Worm (Caenorhabditis elegans) whole organism, L2 larva: ENCODE data around the gene C44B7.7.

ENCODE experiments used
- C34F6.9 ChIP-seq: fragments of 150-350 bp; optimal IDR thresholded peaks from 2 replicates; lab custom pipeline; 2014; ENCODE audit warnings: missing biosample characterization, missing genetic modification characterization
- F13H6.1 ChIP-seq: sonication (generic microtip); optimal IDR thresholded peaks from 2 replicates; lab custom pipeline; 2016; ENCODE audit warnings: missing genetic modification characterization, missing compliant biosample characterization
- R02D3.7 ChIP-seq: fragments of 150-350 bp; optimal IDR thresholded peaks from 2 replicates; lab custom pipeline; 2014; ENCODE audit warnings: missing biosample characterization, missing genetic modification characterization
- Y55F3AM.14 ChIP-seq: fragments of 200-800 bp; sonication (Bioruptor generic); optimal IDR thresholded peaks from 2 replicates; lab custom pipeline; 2018; ENCODE audit warnings: mild to moderate bottlenecking, missing genetic modification characterization, missing compliant biosample characterization
- ZK546.5 ChIP-seq: sonication (generic microtip); optimal IDR thresholded peaks from 2 replicates; lab custom pipeline; 2017; ENCODE audit warnings: missing biosample characterization, missing genetic modification characterization
- alr-1 ChIP-seq: fragments of 150-350 bp; optimal IDR thresholded peaks from 2 replicates; lab custom pipeline; 2014; ENCODE audit warnings: missing biosample characterization, missing genetic modification characterization
- aly-2 ChIP-seq: fragments of 150-350 bp; optimal IDR thresholded peaks from 2 replicates; lab custom pipeline; 2014; ENCODE audit warnings: missing biosample characterization, missing genetic modification characterization
- ama-1 ChIP-seq: fragments of 150-350 bp; optimal IDR thresholded peaks from 2 replicates; lab custom pipeline; 2018; ENCODE audit warnings: inconsistent platforms
- blmp-1 ChIP-seq: sonication (generic microtip); optimal IDR thresholded peaks from 2 replicates; lab custom pipeline; 2017; ENCODE audit warnings: missing genetic modification characterization, mild to moderate bottlenecking, missing compliant biosample characterization, antibody characterized with exemption, moderate library complexity; ENCODE audit not compliant: insufficient read depth
- ceh-16 ChIP-seq: fragments of 150-350 bp; optimal IDR thresholded peaks from 2 replicates; lab custom pipeline; 2014; ENCODE audit warnings: missing biosample characterization, missing genetic modification characterization
- ceh-82 ChIP-seq: fragments of 150-350 bp; optimal IDR thresholded peaks from 2 replicates; lab custom pipeline; 2014; ENCODE audit warnings: missing biosample characterization, missing genetic modification characterization
- crh-2 ChIP-seq: sonication (generic microtip); optimal IDR thresholded peaks from 2 replicates; lab custom pipeline; 2017; ENCODE audit warnings: missing biosample characterization, missing genetic modification characterization
- dmd-4 ChIP-seq: sonication (generic microtip); optimal IDR thresholded peaks from 2 replicates; lab custom pipeline; 2017; ENCODE audit warnings: missing biosample characterization, missing genetic modification characterization
- egl-27 ChIP-seq: sonication (generic microtip); optimal IDR thresholded peaks from 3 replicates; lab custom pipeline; 2017; ENCODE audit warnings: missing biosample characterization, missing genetic modification reagents, missing genetic modification characterization
- elt-1 ChIP-seq: fragments of 150-350 bp; optimal IDR thresholded peaks from 2 replicates; lab custom pipeline; 2014; ENCODE audit warnings: missing biosample characterization, missing genetic modification characterization
- elt-3 ChIP-seq: sonication (generic microtip); optimal IDR thresholded peaks from 2 replicates; lab custom pipeline; 2017; ENCODE audit warnings: missing biosample characterization, missing genetic modification characterization
- fos-1 ChIP-seq: fragments of 150-350 bp; optimal IDR thresholded peaks from 2 replicates; lab custom pipeline; 2014; ENCODE audit warnings: missing biosample characterization, missing genetic modification characterization
- gmeb-1 ChIP-seq: fragments of 150-350 bp; optimal IDR thresholded peaks from 2 replicates; lab custom pipeline; 2014; ENCODE audit warnings: missing biosample characterization, missing genetic modification characterization
- lin-11 ChIP-seq: fragments of 150-350 bp; sonication (generic microtip); optimal IDR thresholded peaks from 2 replicates; lab custom pipeline; 2014; ENCODE audit warnings: missing biosample characterization, missing genetic modification characterization, inconsistent platforms, mixed read lengths
- lin-13 ChIP-seq: fragments of 150-350 bp; optimal IDR thresholded peaks from 2 replicates; lab custom pipeline; 2014; ENCODE audit warnings: missing biosample characterization, missing genetic modification reagents, missing genetic modification characterization
- lin-39 ChIP-seq: fragments of 150-350 bp; optimal IDR thresholded peaks from 2 replicates; lab custom pipeline; 2014; ENCODE audit warnings: missing biosample characterization, missing genetic modification reagents, missing genetic modification characterization
- lsy-2 ChIP-seq, 2 experiments: fragments of 150-350 bp in 1 of 2; sonication (generic microtip) in 1 of 2; optimal IDR thresholded peaks; 2 replicates each; lab custom pipeline; 2014 to 2017; ENCODE audit warnings: missing biosample characterization in 2 of 2, missing genetic modification characterization in 2 of 2
- mab-5 ChIP-seq: fragments of 150-350 bp; optimal IDR thresholded peaks from 2 replicates; lab custom pipeline; 2014; ENCODE audit warnings: missing biosample characterization, missing genetic modification characterization
- mbf-1 ChIP-seq: sonication (generic microtip); optimal IDR thresholded peaks from 2 replicates; lab custom pipeline; 2017; ENCODE audit warnings: missing biosample characterization, missing genetic modification characterization
- mdl-1 ChIP-seq, 2 experiments: fragments of 150-350 bp in 1 of 2; sonication (generic microtip) in 1 of 2; optimal IDR thresholded peaks; 2 replicates each; lab custom pipeline; 2017; ENCODE audit warnings: missing biosample characterization in 2 of 2, missing genetic modification characterization in 2 of 2
- nhr-10 ChIP-seq: sonication (generic microtip); optimal IDR thresholded peaks from 2 replicates; lab custom pipeline; 2017; ENCODE audit warnings: missing biosample characterization, missing genetic modification characterization
- nhr-11 ChIP-seq: fragments of 150-350 bp; optimal IDR thresholded peaks from 2 replicates; lab custom pipeline; 2014; ENCODE audit warnings: missing biosample characterization, missing genetic modification characterization
- nhr-12 ChIP-seq: fragments of 150-350 bp; optimal IDR thresholded peaks from 2 replicates; lab custom pipeline; 2014; ENCODE audit warnings: missing biosample characterization, missing genetic modification characterization
- nhr-129 ChIP-seq: fragments of 150-350 bp; optimal IDR thresholded peaks from 2 replicates; lab custom pipeline; 2014; ENCODE audit warnings: missing biosample characterization, missing genetic modification characterization
- nhr-21 ChIP-seq: fragments of 150-350 bp; optimal IDR thresholded peaks from 2 replicates; lab custom pipeline; 2014; ENCODE audit warnings: missing biosample characterization, missing genetic modification characterization
- nhr-23 ChIP-seq: fragments of 150-350 bp; optimal IDR thresholded peaks from 2 replicates; lab custom pipeline; 2014; ENCODE audit warnings: missing biosample characterization, missing genetic modification reagents, missing genetic modification characterization
- nhr-237 ChIP-seq: fragments of 150-350 bp; optimal IDR thresholded peaks from 2 replicates; lab custom pipeline; 2014; ENCODE audit warnings: missing biosample characterization, missing genetic modification characterization
- nhr-25 ChIP-seq: fragments of 150-350 bp; sonication (generic microtip); optimal IDR thresholded peaks from 3 replicates; lab custom pipeline; 2014; ENCODE audit warnings: missing biosample characterization, missing genetic modification characterization
- nhr-6 ChIP-seq: fragments of 150-350 bp; optimal IDR thresholded peaks from 2 replicates; lab custom pipeline; 2014; ENCODE audit warnings: missing biosample characterization, missing genetic modification characterization
- nhr-77 ChIP-seq: fragments of 150-350 bp; optimal IDR thresholded peaks from 2 replicates; lab custom pipeline; 2014; ENCODE audit warnings: missing biosample characterization, missing genetic modification characterization
- peb-1 ChIP-seq: fragments of 150-350 bp; optimal IDR thresholded peaks from 2 replicates; lab custom pipeline; 2014; ENCODE audit warnings: missing biosample characterization, missing genetic modification characterization
- sem-4 ChIP-seq: fragments of 150-350 bp; optimal IDR thresholded peaks from 2 replicates; lab custom pipeline; 2014; ENCODE audit warnings: missing biosample characterization, missing genetic modification reagents, missing genetic modification characterization
- skn-1 ChIP-seq: sonication (generic microtip); optimal IDR thresholded peaks from 2 replicates; lab custom pipeline; 2017; ENCODE audit warnings: missing biosample characterization, missing genetic modification characterization
- sma-3 ChIP-seq: sonication (generic microtip); optimal IDR thresholded peaks from 2 replicates; lab custom pipeline; 2016; ENCODE audit warnings: missing genetic modification reagents, missing genetic modification characterization, missing compliant biosample characterization
- sma-9 ChIP-seq, 2 experiments: fragments of 150-350 bp in 1 of 2; sonication (generic microtip) in 1 of 2; optimal IDR thresholded peaks; 2 replicates each; lab custom pipeline; 2014 to 2016; ENCODE audit warnings: missing genetic modification characterization in 2 of 2, mild to moderate bottlenecking in 1 of 2, missing biosample characterization in 1 of 2, missing compliant biosample characterization in 1 of 2, missing genetic modification reagents in 1 of 2, moderate library complexity in 1 of 2
- snpc-4 ChIP-seq: fragments of 150-350 bp; optimal IDR thresholded peaks from 2 replicates; lab custom pipeline; 2014; ENCODE audit warnings: missing biosample characterization, missing genetic modification characterization
- unc-39 ChIP-seq: fragments of 150-350 bp; optimal IDR thresholded peaks from 2 replicates; lab custom pipeline; 2014; ENCODE audit warnings: missing biosample characterization, missing genetic modification characterization
- unc-55 ChIP-seq: fragments of 150-350 bp; sonication (generic microtip); optimal IDR thresholded peaks from 3 replicates; lab custom pipeline; 2014; ENCODE audit warnings: missing biosample characterization, missing genetic modification reagents, missing genetic modification characterization
- unc-62 ChIP-seq: fragments of 150-350 bp; optimal IDR thresholded peaks from 2 replicates; lab custom pipeline; 2014; ENCODE audit warnings: missing biosample characterization, missing genetic modification reagents, missing genetic modification characterization
- zag-1 ChIP-seq: fragments of 150-350 bp; optimal IDR thresholded peaks from 2 replicates; lab custom pipeline; 2014; ENCODE audit warnings: missing biosample characterization, missing genetic modification characterization
- ztf-1 ChIP-seq: fragments of 200-800 bp; sonication (Bioruptor generic); conservative IDR thresholded peaks from 2 replicates; pipeline ENCODE4 v1.3.6; 2022; ENCODE audit warnings: missing genetic modification characterization, missing compliant biosample characterization
- ztf-11 ChIP-seq: sonication (generic microtip); optimal IDR thresholded peaks from 2 replicates; lab custom pipeline; 2017; ENCODE audit warnings: missing biosample characterization, missing genetic modification characterization
- ztf-4 ChIP-seq: fragments of 150-350 bp; optimal IDR thresholded peaks from 2 replicates; lab custom pipeline; 2014; ENCODE audit warnings: missing biosample characterization, missing genetic modification characterization

C44B7.7 gene

DNA sequence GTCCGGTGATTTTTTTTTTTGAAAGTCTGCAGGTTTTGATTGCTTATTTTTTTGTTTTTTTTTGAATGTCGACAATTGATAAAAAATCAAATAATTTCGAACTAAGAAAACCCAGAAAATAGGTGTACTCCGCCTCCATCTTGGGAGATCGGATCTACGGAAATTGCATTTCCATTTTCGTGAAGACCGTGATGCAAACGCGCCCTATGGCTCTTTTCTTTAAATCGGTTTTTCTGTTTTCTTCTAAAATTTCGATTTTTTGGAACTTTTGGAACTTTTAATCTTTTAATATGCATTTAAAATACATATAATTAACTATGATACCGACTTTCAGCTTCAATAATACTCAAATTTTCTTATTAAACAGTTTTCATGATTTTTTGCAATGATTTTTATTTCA, 38.0 kb downstream of the C44B7.7 start:
- no peak for TF ChIP-seq lsy-2 (tag; optimal IDR thresholded peaks at IDR 0.05; lab: Kevin White, UChicago)
- TF ChIP-seq unc-55 (GFP tag; lab: Kevin White, UChicago), result peak; percentile 27
- TF ChIP-seq, all 48 proteins: peak for 1

DNA sequence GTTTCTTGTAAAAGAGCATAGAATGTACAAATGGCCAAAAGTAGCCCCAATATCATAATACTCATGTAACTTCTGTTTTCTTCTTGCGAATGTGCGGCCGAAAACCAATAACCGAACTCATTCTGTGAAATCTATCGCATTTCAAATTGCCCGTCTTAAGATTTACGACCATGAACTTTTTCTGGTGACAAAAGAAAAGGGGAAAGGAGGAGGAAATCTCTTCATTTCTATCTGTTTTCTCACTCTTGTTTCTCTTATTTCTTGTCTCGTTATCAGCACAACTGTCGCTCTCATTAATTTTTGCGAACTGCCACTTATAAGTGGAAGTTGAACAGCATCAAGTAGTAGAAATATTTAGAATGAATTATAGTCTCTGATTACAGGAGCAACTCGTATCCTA, 38.9 kb downstream of the C44B7.7 start:
- TF ChIP-seq ama-1 (lab: Kevin White, UChicago), result no peak
- TF ChIP-seq aly-2, result no peak
- no peak for TF ChIP-seq nhr-21 (tag; lab: Kevin White, UChicago)
- TF ChIP-seq C34F6.9 (tag; lab: Kevin White, UChicago), result no peak
- no peak for TF ChIP-seq lin-11 (tag; lab: Kevin White, UChicago)
- TF ChIP-seq skn-1 (tag; lab: Kevin White, UChicago), result no peak
- no peak for TF ChIP-seq gmeb-1 (tag; lab: Kevin White, UChicago)
- TF ChIP-seq dmd-4, result no peak
- TF ChIP-seq sma-9 (GFP tag; optimal IDR thresholded peaks at IDR 0.05; lab: Kevin White, UChicago), result peak; percentile 75
- TF ChIP-seq sma-9 (tag; optimal IDR thresholded peaks at IDR 0.05; lab: Kevin White, UChicago), result no peak
- TF ChIP-seq mab-5 (tag; lab: Kevin White, UChicago), result peak; percentile 39
- no peak for TF ChIP-seq unc-39 (tag; lab: Kevin White, UChicago)
- no peak for TF ChIP-seq sma-3
- peak; percentile 49 for TF ChIP-seq nhr-129 (tag; lab: Kevin White, UChicago)
- TF ChIP-seq crh-2, result peak; percentile 13
- no peak for TF ChIP-seq lin-39 (tag; lab: Kevin White, UChicago)
- TF ChIP-seq zag-1 (tag; lab: Kevin White, UChicago), result no peak
- TF ChIP-seq ceh-16, result no peak
- no peak for TF ChIP-seq nhr-10
- no peak for TF ChIP-seq mdl-1 (tag; optimal IDR thresholded peaks at IDR 0.05; lab: Kevin White, UChicago)
- no peak for TF ChIP-seq ztf-4 (tag; lab: Kevin White, UChicago)
- TF ChIP-seq F13H6.1, result peak; percentile 51
- no peak for TF ChIP-seq alr-1
- no peak for TF ChIP-seq mbf-1
- TF ChIP-seq R02D3.7 (tag; lab: Kevin White, UChicago), result no peak
- peak in 1 of 2 experiments; percentile 28 for TF ChIP-seq lsy-2 (tag; optimal IDR thresholded peaks at IDR 0.05; lab: Kevin White, UChicago)
- no peak for TF ChIP-seq elt-3 (tag; lab: Kevin White, UChicago)
- TF ChIP-seq lin-13 (GFP tag; lab: Kevin White, UChicago), result peak; percentile 13
- TF ChIP-seq ztf-1, result no peak
- no peak for TF ChIP-seq peb-1 (tag; lab: Kevin White, UChicago)
- TF ChIP-seq Y55F3AM.14 (GFP tag; lab: Kevin White, UChicago), result no peak
- TF ChIP-seq nhr-25 (tag; lab: Kevin White, UChicago), result peak; percentile 19
- TF ChIP-seq egl-27 (tag; lab: Kevin White, UChicago), result peak; percentile 87
- no peak for TF ChIP-seq snpc-4
- TF ChIP-seq blmp-1 (tag; lab: Kevin White, UChicago), result peak; percentile 89
- no peak for TF ChIP-seq ztf-11 (tag; lab: Kevin White, UChicago)
- no peak for TF ChIP-seq nhr-23 (tag; lab: Kevin White, UChicago)
- no peak for TF ChIP-seq nhr-11 (tag; lab: Kevin White, UChicago)
- no peak for TF ChIP-seq unc-62 (GFP tag; lab: Kevin White, UChicago)
- no peak for TF ChIP-seq nhr-77 (tag; lab: Kevin White, UChicago)
- TF ChIP-seq ZK546.5 (tag; lab: Kevin White, UChicago), result no peak
- no peak for TF ChIP-seq ceh-82
- no peak for TF ChIP-seq nhr-237 (tag; lab: Kevin White, UChicago)
- no peak for TF ChIP-seq unc-55 (GFP tag; lab: Kevin White, UChicago)
- no peak for TF ChIP-seq nhr-6 (tag; lab: Kevin White, UChicago)
- no peak for TF ChIP-seq nhr-12
- peak; percentile 45 for TF ChIP-seq sem-4 (tag; lab: Kevin White, UChicago)
- TF ChIP-seq elt-1 (tag; lab: Kevin White, UChicago), result no peak
- peak; percentile 26 for TF ChIP-seq fos-1 (tag; lab: Kevin White, UChicago)
